Fruit fly (Drosophila melanogaster) whole organism, embryonic: ENCODE data around the gene Bicra.

Source experiments
- Atf6 ChIP-seq: fragments of 200-800 bp; sonication (Bioruptor generic); IDR thresholded peaks from 2 replicates; pipeline ENCODE4 v1.3.6; 2022; ENCODE audit warnings: missing biosample characterization, missing genetic modification characterization
- CG10565 ChIP-seq: fragments of 200-800 bp; sonication (Bioruptor generic); optimal IDR thresholded peaks from 3 replicates; lab custom pipeline; 2016; ENCODE audit warnings: missing biosample characterization, mild to moderate bottlenecking, missing genetic modification characterization
- CG18764 ChIP-seq: fragments of 200-800 bp; sonication (Bioruptor generic); optimal IDR thresholded peaks from 3 replicates; lab custom pipeline; 2016; ENCODE audit warnings: missing biosample characterization, missing genetic modification characterization
- CG2116 ChIP-seq: fragments of 200-800 bp; sonication (Bioruptor generic); optimal IDR thresholded peaks from 3 replicates; lab custom pipeline; 2018; ENCODE audit warnings: missing biosample characterization, mild to moderate bottlenecking, missing genetic modification characterization
- CG2889 ChIP-seq: fragments of 200-800 bp; sonication (Bioruptor generic); IDR thresholded peaks from 3 replicates; pipeline ENCODE4 v1.3.6; 2022; ENCODE audit warnings: missing biosample characterization, missing genetic modification characterization
- CG30431 ChIP-seq: fragments of 200-800 bp; sonication (Bioruptor generic); optimal IDR thresholded peaks from 2 replicates; lab custom pipeline; 2017; ENCODE audit warnings: missing biosample characterization, missing genetic modification characterization
- CG3065 ChIP-seq: fragments of 200-800 bp; sonication (Bioruptor generic); optimal IDR thresholded peaks from 2 replicates; lab custom pipeline; 2016; ENCODE audit warnings: missing biosample characterization, missing genetic modification characterization
- CG31388 ChIP-seq: fragments of 200-800 bp; sonication (Bioruptor generic); optimal IDR thresholded peaks from 2 replicates; lab custom pipeline; 2016; ENCODE audit warnings: missing biosample characterization, missing genetic modification characterization
- CG34224 ChIP-seq: fragments of 200-800 bp; sonication (Bioruptor generic); IDR thresholded peaks from 3 replicates; pipeline ENCODE4 v1.3.6; 2022; ENCODE audit warnings: missing biosample characterization, missing genetic modification characterization; ENCODE audit not compliant: partially characterized antibody
- CG6254 ChIP-seq: fragments of 200-800 bp; sonication (Bioruptor generic); optimal IDR thresholded peaks from 3 replicates; lab custom pipeline; 2017; ENCODE audit warnings: mild to moderate bottlenecking, missing biosample characterization, missing genetic modification reagents, missing genetic modification characterization
- CG8765 ChIP-seq: fragments of 200-800 bp; sonication (Bioruptor generic); IDR thresholded peaks from 2 replicates; pipeline ENCODE4 v1.3.6; 2022; ENCODE audit warnings: missing biosample characterization, missing genetic modification characterization
- CG9797 ChIP-seq: fragments of 200-800 bp; sonication (Bioruptor generic); optimal IDR thresholded peaks from 3 replicates; lab custom pipeline; 2018; ENCODE audit warnings: missing biosample characterization, mild to moderate bottlenecking, missing genetic modification characterization
- Camta ChIP-seq: fragments of 200-800 bp; sonication (Bioruptor generic); optimal IDR thresholded peaks from 2 replicates; lab custom pipeline; 2016; ENCODE audit warnings: missing biosample characterization, missing genetic modification characterization
- Dip3 ChIP-seq: fragments of 200-800 bp; sonication (Bioruptor generic); optimal IDR thresholded peaks from 3 replicates; lab custom pipeline; 2016; ENCODE audit warnings: missing biosample characterization, missing genetic modification characterization
- Dp ChIP-seq: fragments of 200-800 bp; sonication (Bioruptor generic); optimal IDR thresholded peaks from 2 replicates; lab custom pipeline; 2018; ENCODE audit warnings: missing biosample characterization, mild to moderate bottlenecking, missing genetic modification characterization, moderate library complexity
- Fer2 ChIP-seq: fragments of 200-800 bp; sonication (Bioruptor generic); optimal IDR thresholded peaks from 2 replicates; lab custom pipeline; 2018; ENCODE audit warnings: missing biosample characterization, mild to moderate bottlenecking, missing genetic modification characterization, moderate library complexity
- Gug ChIP-seq: fragments of 200-800 bp; sonication (Bioruptor generic); IDR thresholded peaks from 4 replicates; pipeline ENCODE4 v1.3.6; 2022; ENCODE audit warnings: missing biosample characterization, missing genetic modification characterization
- HHEX ChIP-seq: fragments of 200-800 bp; sonication (Bioruptor generic); optimal IDR thresholded peaks from 3 replicates; lab custom pipeline; 2017; ENCODE audit warnings: missing biosample characterization, mild to moderate bottlenecking, missing genetic modification characterization, missing genetic modification reagents
- HmgD ChIP-seq: fragments of 200-800 bp; sonication (Bioruptor generic); optimal IDR thresholded peaks from 3 replicates; lab custom pipeline; 2016; ENCODE audit warnings: missing biosample characterization, missing genetic modification characterization
- Lhr ChIP-seq: fragments of 200-800 bp; sonication (Bioruptor generic); optimal IDR thresholded peaks from 3 replicates; lab custom pipeline; 2017; ENCODE audit warnings: mild to moderate bottlenecking, missing biosample characterization, missing genetic modification reagents, missing genetic modification characterization
- NfI ChIP-seq: fragments of 200-800 bp; sonication (Bioruptor generic); optimal IDR thresholded peaks from 3 replicates; lab custom pipeline; 2018; ENCODE audit warnings: missing biosample characterization, mild to moderate bottlenecking, missing genetic modification characterization, moderate library complexity
- Opbp ChIP-seq: fragments of 200-800 bp; sonication (Bioruptor generic); IDR thresholded peaks from 3 replicates; pipeline ENCODE4 v1.3.6; 2022; ENCODE audit warnings: missing biosample characterization, missing genetic modification characterization; ENCODE audit not compliant: partially characterized antibody
- Sry-δ ChIP-seq: fragments of 200-800 bp; sonication (Bioruptor generic); optimal IDR thresholded peaks from 2 replicates; lab custom pipeline; 2016; ENCODE audit warnings: missing biosample characterization, missing genetic modification characterization
- ash1 ChIP-seq: fragments of 200-800 bp; sonication (Bioruptor generic); optimal IDR thresholded peaks from 2 replicates; lab custom pipeline; 2018; ENCODE audit warnings: missing biosample characterization, mild to moderate bottlenecking, missing genetic modification characterization
- bab2 ChIP-seq: fragments of 200-800 bp; sonication (Bioruptor generic); optimal IDR thresholded peaks from 2 replicates; lab custom pipeline; 2016; ENCODE audit warnings: missing biosample characterization, missing genetic modification characterization
- chif ChIP-seq, 2 experiments: fragments of 200-800 bp; sonication (Bioruptor generic); optimal IDR thresholded peaks; 3 replicates each; lab custom pipeline; 2016; ENCODE audit warnings: missing biosample characterization in 2 of 2, missing genetic modification characterization in 2 of 2
- corto ChIP-seq: fragments of 200-800 bp; sonication (Bioruptor generic); optimal IDR thresholded peaks from 2 replicates; lab custom pipeline; 2016; ENCODE audit warnings: missing biosample characterization, mild to moderate bottlenecking, missing genetic modification characterization, moderate library complexity
- crp ChIP-seq, 2 experiments: fragments of 200-800 bp; sonication (Bioruptor generic); optimal IDR thresholded peaks; 2 replicates in 1 of 2; 3 replicates in 1 of 2; lab custom pipeline; 2017; ENCODE audit warnings: missing biosample characterization in 2 of 2, missing genetic modification characterization in 2 of 2, mild to moderate bottlenecking in 1 of 2, moderate library complexity in 1 of 2
- dimm ChIP-seq: fragments of 200-800 bp; sonication (Bioruptor generic); IDR thresholded peaks from 2 replicates; pipeline ENCODE4 v1.3.6; 2022; ENCODE audit warnings: missing biosample characterization, missing genetic modification characterization
- ems ChIP-seq: fragments of 200-800 bp; sonication (Bioruptor generic); optimal IDR thresholded peaks from 3 replicates; lab custom pipeline; 2016; ENCODE audit warnings: missing biosample characterization, missing genetic modification characterization
- gcm ChIP-seq: fragments of 200-800 bp; sonication (Bioruptor generic); optimal IDR thresholded peaks from 2 replicates; lab custom pipeline; 2019; ENCODE audit warnings: missing biosample characterization, mild to moderate bottlenecking, missing genetic modification characterization, moderate library complexity
- gcm2 ChIP-seq: fragments of 200-800 bp; sonication (Bioruptor generic); optimal IDR thresholded peaks from 2 replicates; lab custom pipeline; 2016; ENCODE audit warnings: missing biosample characterization, missing genetic modification characterization
- gro ChIP-seq: fragments of 200-800 bp; sonication (Bioruptor generic); optimal IDR thresholded peaks from 2 replicates; lab custom pipeline; 2016; ENCODE audit warnings: missing biosample characterization, missing genetic modification characterization
- gt ChIP-seq: fragments of 200-800 bp; sonication (Bioruptor generic); IDR thresholded peaks from 2 replicates; pipeline ENCODE4 v1.3.6; 2022; ENCODE audit warnings: missing biosample characterization, missing genetic modification characterization
- hbn ChIP-seq: fragments of 200-800 bp; sonication (Bioruptor generic); IDR thresholded peaks from 2 replicates; pipeline ENCODE4 v1.3.6; 2022; ENCODE audit warnings: missing biosample characterization, missing genetic modification characterization; ENCODE audit not compliant: partially characterized antibody
- ind ChIP-seq: fragments of 200-800 bp; sonication (Bioruptor generic); optimal IDR thresholded peaks from 3 replicates; lab custom pipeline; 2016; ENCODE audit warnings: missing biosample characterization, missing genetic modification characterization
- jing ChIP-seq: fragments of 200-800 bp; sonication (Bioruptor generic); optimal IDR thresholded peaks from 2 replicates; lab custom pipeline; 2018; ENCODE audit warnings: missing biosample characterization, mild to moderate bottlenecking, missing genetic modification characterization
- lmd ChIP-seq: fragments of 200-800 bp; sonication (Bioruptor generic); IDR thresholded peaks from 2 replicates; pipeline ENCODE4 v1.3.6; 2022; ENCODE audit warnings: missing biosample characterization, missing genetic modification characterization
- mam ChIP-seq: fragments of 200-800 bp; sonication (Bioruptor generic); optimal IDR thresholded peaks from 3 replicates; lab custom pipeline; 2016; ENCODE audit warnings: missing biosample characterization, missing genetic modification characterization
- oc ChIP-seq: fragments of 200-800 bp; sonication (Bioruptor generic); optimal IDR thresholded peaks from 2 replicates; lab custom pipeline; 2018; ENCODE audit warnings: missing biosample characterization, mild to moderate bottlenecking, missing genetic modification characterization, moderate library complexity
- prd ChIP-seq, 3 experiments: fragments of >200 bp in 2 of 3; fragments of 200-800 bp in 1 of 3; sonication (Bioruptor generic) in 1 of 3; optimal IDR thresholded peaks in 2 of 3; IDR thresholded peaks in 1 of 3; 2 replicates in 2 of 3; 3 replicates in 1 of 3; pipeline versions ENCODE4 v1.3.6 to Lab custom; 2017 to 2022; ENCODE audit warnings: missing biosample characterization in 1 of 3, missing genetic modification characterization in 1 of 3
- pum ChIP-seq: fragments of 200-800 bp; sonication (Bioruptor generic); optimal IDR thresholded peaks from 2 replicates; lab custom pipeline; 2016; ENCODE audit warnings: missing biosample characterization, missing genetic modification characterization
- repo ChIP-seq: fragments of 200-800 bp; sonication (Bioruptor generic); optimal IDR thresholded peaks from 2 replicates; lab custom pipeline; 2016; ENCODE audit warnings: missing biosample characterization, missing genetic modification characterization
- sc ChIP-seq, 3 experiments: fragments of >200 bp in 2 of 3; fragments of 200-800 bp in 1 of 3; sonication (Bioruptor generic) in 1 of 3; optimal IDR thresholded peaks; 2 replicates in 2 of 3; 3 replicates in 1 of 3; lab custom pipeline; 2017; ENCODE audit warnings: mild to moderate bottlenecking in 1 of 3, missing biosample characterization in 1 of 3, missing genetic modification characterization in 1 of 3, missing genetic modification reagents in 1 of 3
- sens-2 ChIP-seq: fragments of 200-800 bp; sonication (Bioruptor generic); IDR thresholded peaks from 2 replicates; pipeline ENCODE4 v1.3.6; 2022; ENCODE audit warnings: missing biosample characterization, missing genetic modification characterization
- stwl ChIP-seq: fragments of 200-800 bp; sonication (Bioruptor generic); optimal IDR thresholded peaks from 3 replicates; lab custom pipeline; 2018; ENCODE audit warnings: missing biosample characterization, mild to moderate bottlenecking, missing genetic modification characterization, moderate library complexity
- sug ChIP-seq: fragments of 200-800 bp; optimal IDR thresholded peaks from 2 replicates; lab custom pipeline; 2019; ENCODE audit warnings: missing biosample characterization, mild to moderate bottlenecking, missing genetic modification characterization, moderate library complexity
- tin ChIP-seq: fragments of 200-800 bp; sonication (Bioruptor generic); optimal IDR thresholded peaks from 3 replicates; lab custom pipeline; 2016; ENCODE audit warnings: missing biosample characterization, missing genetic modification characterization
- trh ChIP-seq: fragments of 200-800 bp; sonication (Bioruptor generic); optimal IDR thresholded peaks from 2 replicates; lab custom pipeline; 2016; ENCODE audit warnings: missing biosample characterization, missing genetic modification characterization
- tx ChIP-seq: fragments of 200-800 bp; sonication (Bioruptor generic); optimal IDR thresholded peaks from 2 replicates; lab custom pipeline; 2016; ENCODE audit warnings: missing biosample characterization, missing genetic modification characterization
- yki ChIP-seq: fragments of >200 bp; optimal IDR thresholded peaks from 3 replicates; lab custom pipeline; 2018

The Bicra gene

DNA sequence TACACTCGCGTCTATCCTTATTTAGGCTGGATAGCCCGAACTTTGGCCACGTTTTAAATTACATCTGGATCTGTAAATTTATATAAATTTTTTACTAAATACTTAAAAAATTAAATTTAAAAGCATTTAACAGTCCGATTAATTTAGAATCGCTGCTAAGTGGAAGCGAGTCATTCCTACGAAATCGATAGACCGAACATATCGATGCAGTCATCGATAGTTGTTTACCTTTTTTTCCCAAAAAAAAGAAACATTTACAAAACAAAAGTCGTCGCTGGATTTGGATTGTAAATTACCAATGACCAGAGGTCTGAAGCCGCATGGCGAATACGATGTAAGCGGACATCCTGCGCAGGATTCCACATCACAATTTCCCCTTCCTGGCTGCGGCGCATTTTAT lies 7.1 kb upstream of the Bicra start, which contains the start of gene Sirt7:
Gene Sirt7, plus strand, starts transcription at position 218 of the 400 bp plus-strand sequence.
- TF ChIP-seq Gug (GFP tag; lab: Robert Waterston, UW) (no peak), lmd (no peak), prd (optimal IDR thresholded peaks at IDR 0.05; lab: Kevin White, UChicago) (no peak), prd (GFP tag; IDR thresholded peaks at IDR 0.05; lab: Robert Waterston, UW) (no peak), trh (GFP tag; lab: Kevin White, UChicago) (no peak), crp (GFP tag; optimal IDR thresholded peaks at IDR 0.05; lab: Kevin White, UChicago) (no peak), Atf6 (GFP tag; lab: Robert Waterston, UW) (no peak), CG2889 (GFP tag; lab: Robert Waterston, UW) (no peak), sug (tag; lab: Kevin White, UChicago) (peak; percentile 18), CG3065 (GFP tag; lab: Kevin White, UChicago) (no peak), CG30431 (GFP tag; lab: Kevin White, UChicago) (no peak), Lhr (no peak), Dp (GFP tag; lab: Kevin White, UChicago) (peak; percentile 35), CG31388 (no peak), Opbp (GFP tag; lab: Robert Waterston, UW) (peak; percentile 92), gcm2 (GFP tag; lab: Kevin White, UChicago) (no peak), Fer2 (tag; lab: Kevin White, UChicago) (no peak), gro (no peak), bab2 (GFP tag; lab: Kevin White, UChicago) (no peak), NfI (GFP tag; lab: Kevin White, UChicago) (no peak), pum (GFP tag; lab: Kevin White, UChicago) (no peak), Sry-δ (GFP tag; lab: Kevin White, UChicago) (peak; percentile 75), Dip3 (GFP tag; lab: Kevin White, UChicago) (no peak), oc (no peak), jing (GFP tag; lab: Kevin White, UChicago) (no peak), repo (GFP tag; lab: Kevin White, UChicago) (no peak), Camta (GFP tag; lab: Kevin White, UChicago) (no peak), corto (GFP tag; lab: Kevin White, UChicago) (no peak), HmgD (GFP tag; lab: Kevin White, UChicago) (no peak), CG6254 (GFP tag; lab: Kevin White, UChicago) (no peak), stwl (tag; lab: Kevin White, UChicago) (peak; percentile 71), gcm (no peak), hbn (GFP tag; lab: Robert Waterston, UW) (peak; percentile 96), CG18764 (GFP tag; lab: Kevin White, UChicago) (no peak), chif (GFP tag; optimal IDR thresholded peaks at IDR 0.05; lab: Kevin White, UChicago) (no peak), CG8765 (no peak), sens-2 (GFP tag; lab: Robert Waterston, UW) (no peak), yki (no peak), HHEX (no peak), gt (no peak), CG34224 (GFP tag; lab: Robert Waterston, UW) (peak; percentile 97), CG9797 (GFP tag; lab: Kevin White, UChicago) (no peak), ems (no peak), dimm (no peak), tx (GFP tag; lab: Kevin White, UChicago) (no peak), mam (GFP tag; lab: Kevin White, UChicago) (no peak), tin (GFP tag; lab: Kevin White, UChicago) (no peak), sc (optimal IDR thresholded peaks at IDR 0.05; lab: Kevin White, UChicago) (no peak), sc (GFP tag; optimal IDR thresholded peaks at IDR 0.05; lab: Kevin White, UChicago) (no peak), ind (no peak), ash1 (GFP tag; lab: Kevin White, UChicago) (no peak), CG10565 (GFP tag; lab: Kevin White, UChicago) (no peak), CG2116 (GFP tag; lab: Kevin White, UChicago) (peak; percentile 81)
